Fruit fly (Drosophila melanogaster) whole organism, adult: ENCODE data around the gene CG9795.

Experiments
- CG11617 ChIP-seq: fragments of 200-800 bp; sonication (Bioruptor generic); optimal IDR thresholded peaks from 2 replicates; lab custom pipeline; 2017; ENCODE audit warnings: mild to moderate bottlenecking, missing biosample characterization, missing genetic modification reagents, missing genetic modification characterization
- CG12768 ChIP-seq: fragments of 200-800 bp; sonication (Bioruptor generic); optimal IDR thresholded peaks from 2 replicates; lab custom pipeline; 2017; ENCODE audit warnings: missing biosample characterization, missing genetic modification characterization, mild to moderate bottlenecking, moderate library complexity, missing genetic modification reagents
- CG14711 ChIP-seq: fragments of 200-800 bp; sonication (Bioruptor generic); optimal IDR thresholded peaks from 2 replicates; lab custom pipeline; 2018; ENCODE audit warnings: missing biosample characterization, mild to moderate bottlenecking, missing genetic modification characterization, moderate library complexity
- CG1620 ChIP-seq: fragments of 200-800 bp; sonication (Bioruptor generic); optimal IDR thresholded peaks from 2 replicates; lab custom pipeline; 2016; ENCODE audit warnings: missing biosample characterization, missing genetic modification characterization
- CG33017 ChIP-seq: fragments of 200-800 bp; sonication (Bioruptor generic); optimal IDR thresholded peaks from 2 replicates; lab custom pipeline; 2018; ENCODE audit warnings: missing biosample characterization, mild to moderate bottlenecking, missing genetic modification characterization, moderate library complexity
- CG5204 ChIP-seq: fragments of 200-800 bp; sonication (Bioruptor generic); optimal IDR thresholded peaks from 2 replicates; lab custom pipeline; 2016; ENCODE audit warnings: missing biosample characterization, missing genetic modification characterization
- CG7045 ChIP-seq: fragments of 200-800 bp; sonication (Bioruptor generic); optimal IDR thresholded peaks from 2 replicates; lab custom pipeline; 2017; ENCODE audit warnings: missing biosample characterization, mild to moderate bottlenecking, missing genetic modification characterization
- CG7101 ChIP-seq: fragments of 200-800 bp; sonication (Bioruptor generic); optimal IDR thresholded peaks from 2 replicates; lab custom pipeline; 2018; ENCODE audit warnings: missing biosample characterization, mild to moderate bottlenecking, missing genetic modification characterization, moderate library complexity
- Clk ChIP-seq: fragments of 200-800 bp; sonication (Bioruptor generic); optimal IDR thresholded peaks from 2 replicates; lab custom pipeline; 2017; ENCODE audit warnings: missing biosample characterization, missing genetic modification characterization
- Hr96 ChIP-seq: fragments of 200-800 bp; sonication (Bioruptor generic); optimal IDR thresholded peaks from 2 replicates; lab custom pipeline; 2016; ENCODE audit warnings: missing biosample characterization, missing genetic modification characterization
- Mnt ChIP-seq: fragments of 200-800 bp; sonication (Bioruptor generic); optimal IDR thresholded peaks from 2 replicates; lab custom pipeline; 2016; ENCODE audit warnings: missing biosample characterization, mild to moderate bottlenecking, missing genetic modification characterization
- bab1 ChIP-seq: fragments of 200-800 bp; sonication (Bioruptor generic); optimal IDR thresholded peaks from 3 replicates; lab custom pipeline; 2019; ENCODE audit warnings: missing biosample characterization, mild to moderate bottlenecking, missing genetic modification characterization, moderate library complexity
- cic ChIP-seq: fragments of 200-800 bp; sonication (Bioruptor generic); optimal IDR thresholded peaks from 2 replicates; lab custom pipeline; 2017; ENCODE audit warnings: missing biosample characterization, mild to moderate bottlenecking, missing genetic modification characterization, moderate library complexity
- cnc ChIP-seq, 2 experiments: fragments of >200 bp; optimal IDR thresholded peaks; 2 replicates each; lab custom pipeline; 2017
- kay ChIP-seq: fragments of 200-800 bp; sonication (Bioruptor generic); peaks from one replicate; lab custom pipeline; 2016; ENCODE audit warnings: missing biosample characterization, missing genetic modification characterization, borderline replicate concordance
- ovo ChIP-seq: fragments of 200-800 bp; sonication (Bioruptor generic); optimal IDR thresholded peaks from 2 replicates; lab custom pipeline; 2016; ENCODE audit warnings: missing biosample characterization, missing genetic modification characterization
- pad ChIP-seq: fragments of 200-800 bp; sonication (Bioruptor generic); optimal IDR thresholded peaks from 3 replicates; lab custom pipeline; 2017; ENCODE audit warnings: missing biosample characterization, missing genetic modification characterization, mild to moderate bottlenecking, moderate library complexity, missing genetic modification reagents
- tj ChIP-seq: fragments of 200-800 bp; sonication (Bioruptor generic); optimal IDR thresholded peaks from 3 replicates; lab custom pipeline; 2017; ENCODE audit warnings: missing biosample characterization, mild to moderate bottlenecking, missing genetic modification characterization, moderate library complexity
- toe ChIP-seq: fragments of 200-800 bp; sonication (Bioruptor generic); optimal IDR thresholded peaks from 2 replicates; lab custom pipeline; 2016; ENCODE audit warnings: missing biosample characterization, missing genetic modification characterization

The CG9795 gene

dm6 chr3R:4292185-4292584 lies 27.3 kb upstream of the CG9795 start:
- TF ChIP-seq kay (GFP tag; lab: Kevin White, UChicago) (no peak), Clk (no peak)

DNA sequence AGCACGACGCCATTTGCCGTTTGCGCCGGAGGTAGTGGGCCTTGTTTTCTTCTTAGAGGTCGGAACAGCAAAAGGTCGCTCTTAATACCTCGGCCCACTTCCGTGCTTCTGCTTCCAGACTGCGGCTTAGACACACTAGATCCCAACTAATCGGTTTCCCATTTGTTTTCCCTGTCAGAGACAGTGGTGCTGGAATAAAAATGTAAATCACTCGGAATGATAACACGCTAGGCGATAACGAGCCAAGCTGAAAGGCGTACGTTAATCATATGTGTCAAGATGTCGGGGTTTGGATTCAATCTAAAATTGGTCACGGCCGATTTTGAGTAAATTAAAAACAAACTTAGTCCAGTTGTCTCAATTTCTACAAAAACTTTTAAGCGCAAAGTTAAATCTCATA lies 24.8 kb upstream of the CG9795 start, which contains the start of gene Nepl11:
TSS of gene Nepl11 (minus strand) at position 152 of the 400 bp plus-strand sequence.
- TF ChIP-seq CG11617, result no peak
- no peak for TF ChIP-seq CG33017 (tag; lab: Kevin White, UChicago)
- TF ChIP-seq toe, result no peak
- no peak for TF ChIP-seq CG7045 (GFP tag; lab: Kevin White, UChicago)
- no peak for TF ChIP-seq CG7101 (tag; lab: Kevin White, UChicago)
- TF ChIP-seq Hr96 (GFP tag; lab: Kevin White, UChicago), result no peak
- TF ChIP-seq tj (GFP tag; lab: Kevin White, UChicago), result no peak
- no peak for TF ChIP-seq CG5204 (GFP tag; lab: Kevin White, UChicago)
- no peak for TF ChIP-seq CG1620 (GFP tag; lab: Kevin White, UChicago)
- TF ChIP-seq Clk, result no peak

DNA sequence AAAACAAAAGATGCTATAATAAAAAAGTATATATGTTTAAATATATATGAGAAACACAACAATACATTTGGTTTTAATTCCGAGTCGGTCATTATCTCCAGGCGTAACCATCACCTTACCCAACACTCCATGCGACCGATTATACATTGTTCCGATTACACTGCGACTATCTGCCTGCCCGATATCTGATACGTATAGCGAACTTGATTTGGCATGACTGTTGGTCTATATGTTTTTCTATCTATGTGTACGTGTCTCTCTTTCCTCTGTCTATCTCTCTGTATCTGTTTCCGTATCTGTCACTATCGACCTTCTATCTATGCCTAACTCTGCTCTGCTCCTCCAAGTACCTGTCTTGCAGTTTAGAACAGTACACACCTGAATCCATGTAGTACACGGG lies 18.0 kb upstream of the CG9795 start:
- TF ChIP-seq Clk (no peak), Mnt (no peak), cnc (optimal IDR thresholded peaks at IDR 0.05; lab: Kevin White, UChicago) (no peak), CG11617 (no peak), CG1620 (GFP tag; lab: Kevin White, UChicago) (no peak), CG33017 (tag; lab: Kevin White, UChicago) (no peak), CG7045 (GFP tag; lab: Kevin White, UChicago) (no peak), Hr96 (GFP tag; lab: Kevin White, UChicago) (no peak), CG5204 (GFP tag; lab: Kevin White, UChicago) (no peak)

DNA sequence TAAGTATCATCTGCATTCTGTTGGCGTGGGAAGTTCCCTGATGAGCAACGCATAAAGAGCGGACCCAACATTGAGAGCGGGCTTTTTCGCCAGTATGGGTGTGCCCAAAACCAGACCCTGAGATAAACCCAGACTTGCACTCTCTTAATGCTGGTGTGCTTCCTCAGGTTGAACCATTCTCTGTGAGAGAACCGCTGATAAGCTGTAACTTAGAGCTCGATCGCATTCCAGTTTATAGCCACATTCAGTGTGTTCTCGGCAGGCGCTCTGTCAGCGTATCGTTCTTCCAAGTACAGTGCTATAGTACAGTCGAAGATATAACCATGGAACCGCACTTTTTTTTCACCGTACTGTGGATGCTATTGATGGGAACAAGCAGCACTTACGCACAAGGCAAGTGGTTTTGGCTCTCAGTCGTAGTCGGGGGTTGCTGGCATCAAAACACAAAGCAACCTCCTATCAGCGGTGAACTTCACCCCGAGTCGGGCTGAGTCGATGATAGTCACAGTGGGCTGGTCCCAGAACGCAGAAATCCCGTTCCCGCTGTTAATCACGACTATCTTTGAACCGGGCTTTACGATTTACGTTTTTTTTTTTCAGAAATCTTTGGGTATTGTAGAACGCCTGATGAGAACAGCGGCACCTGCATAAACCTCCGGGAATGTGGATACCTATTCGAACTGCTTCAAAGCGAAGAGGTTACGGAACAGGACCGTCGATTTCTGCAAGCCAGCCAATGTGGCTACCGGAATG lies 11.6 kb upstream of the CG9795 start, which contains the start of gene MP1:
TSS of gene MP1 (plus strand) at position 245 of the 753 bp plus-strand sequence.
- no peak for TF ChIP-seq Mnt
- TF ChIP-seq bab1 (GFP tag; lab: Kevin White, UChicago), result peak; percentile 49
- no peak for TF ChIP-seq CG33017 (tag; lab: Kevin White, UChicago)
- peak; percentile 35 for TF ChIP-seq cic (GFP tag; lab: Kevin White, UChicago)
- TF ChIP-seq CG12768 (GFP tag; lab: Kevin White, UChicago), result no peak
- peak; percentile 62 for TF ChIP-seq tj (GFP tag; lab: Kevin White, UChicago)

- TF ChIP-seq ovo (GFP tag; lab: Kevin White, UChicago) (no peak), Hr96 (GFP tag; lab: Kevin White, UChicago) (no peak), cic (GFP tag; lab: Kevin White, UChicago) (no peak), tj (GFP tag; lab: Kevin White, UChicago) (no peak), CG33017 (tag; lab: Kevin White, UChicago) (no peak)
Observed at dm6 chr3R:4308708-4309107, 10.8 kb upstream of the CG9795 start.

DNA sequence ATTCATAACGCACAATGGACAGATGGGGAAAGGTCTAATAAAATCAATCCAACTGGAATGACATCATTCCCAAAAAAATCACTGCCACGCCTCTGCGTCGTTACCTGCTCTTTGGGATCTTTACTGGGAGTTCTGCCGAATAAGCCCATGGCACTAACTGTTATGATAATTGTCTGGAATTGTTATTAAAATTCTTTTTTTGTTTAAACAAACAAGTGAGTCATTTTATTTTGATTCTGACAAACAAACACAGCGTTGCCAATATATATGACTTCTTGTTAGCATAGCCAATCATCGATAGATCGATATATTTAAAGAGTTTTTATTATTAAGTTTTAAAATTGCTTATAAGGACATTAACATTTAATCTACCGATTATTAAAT lies 8.8 kb upstream of the CG9795 start, which contains the start of gene Vps24:
TSS of gene Vps24 (minus strand) at position 265 of the 384 bp plus-strand sequence.
- TF ChIP-seq ovo (GFP tag; lab: Kevin White, UChicago) (no peak), bab1 (GFP tag; lab: Kevin White, UChicago) (peak; percentile 46), cnc (optimal IDR thresholded peaks at IDR 0.05; lab: Kevin White, UChicago) (no peak), CG7101 (tag; lab: Kevin White, UChicago) (no peak), CG33017 (tag; lab: Kevin White, UChicago) (no peak), pad (GFP tag; lab: Kevin White, UChicago) (no peak), toe (no peak), CG5204 (GFP tag; lab: Kevin White, UChicago) (no peak), CG14711 (tag; lab: Kevin White, UChicago) (no peak), kay (GFP tag; lab: Kevin White, UChicago) (peak; percentile 96)

DNA sequence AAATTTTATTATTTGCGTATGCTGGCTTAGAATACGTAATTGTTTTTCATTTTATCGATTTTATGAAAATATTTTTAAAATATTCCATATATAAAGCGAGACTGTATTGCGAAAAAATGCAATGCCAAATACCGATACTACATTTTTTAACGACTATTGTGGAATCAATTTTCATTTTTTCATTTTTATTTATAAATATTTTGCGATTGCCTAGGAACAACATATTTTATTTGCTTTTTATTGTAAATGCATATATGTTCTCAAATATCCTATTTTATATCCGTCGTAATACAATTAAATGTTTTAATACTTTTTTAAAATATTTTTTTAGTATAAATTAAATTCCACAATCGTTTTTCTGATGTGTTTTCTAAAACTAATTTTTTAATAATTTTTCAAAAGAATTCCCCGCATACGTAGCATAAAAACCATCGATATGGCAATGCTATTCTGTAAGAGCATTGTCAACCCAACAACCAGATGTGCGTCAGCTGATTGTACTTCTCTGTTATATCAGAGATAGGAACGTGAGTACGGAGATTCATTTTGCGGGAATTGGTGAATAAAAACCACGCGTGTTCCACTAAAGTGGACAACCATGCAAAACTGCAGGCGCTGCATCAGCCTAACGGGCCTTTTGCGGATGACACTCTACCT lies 8.3 kb upstream of the CG9795 start, which contains the start of gene Suv3:
TSS of gene Suv3 (plus strand) at position 489 of the 657 bp plus-strand sequence.
- TF ChIP-seq kay (GFP tag; lab: Kevin White, UChicago) (peak; percentile 70), CG11617 (peak; percentile 59), CG1620 (GFP tag; lab: Kevin White, UChicago) (peak; percentile 19), CG33017 (tag; lab: Kevin White, UChicago) (peak; percentile 57), CG7045 (GFP tag; lab: Kevin White, UChicago) (peak; percentile 32), bab1 (GFP tag; lab: Kevin White, UChicago) (peak; percentile 39), cnc (optimal IDR thresholded peaks at IDR 0.05; lab: Kevin White, UChicago) (no peak), Hr96 (GFP tag; lab: Kevin White, UChicago) (no peak), CG7101 (tag; lab: Kevin White, UChicago) (peak; percentile 65), tj (GFP tag; lab: Kevin White, UChicago) (peak; percentile 42), CG5204 (GFP tag; lab: Kevin White, UChicago) (no peak), pad (GFP tag; lab: Kevin White, UChicago) (peak; percentile 11), CG14711 (tag; lab: Kevin White, UChicago) (peak; percentile 72), Mnt (peak; percentile 52)
